Fruit fly (Drosophila melanogaster): ENCODE results near the gene Or88a.

The Or88a gene

dm6 chr3R:14122347-14122812, 13.1 kb downstream of the Or88a start, which contains the start of the genes Abi and twf:
TSS of gene Abi (minus strand) at chr3R:14122420.
TSS of gene twf (plus strand) at chr3R:14122654.
- peak; percentile 34 for TF ChIP-seq CG17801 (GFP tag; optimal IDR thresholded peaks at IDR 0.05; ENCODE audit: partially characterized antibody)

- peak; percentile 93 for TF ChIP-seq CG17801 (GFP tag; optimal IDR thresholded peaks at IDR 0.05; ENCODE audit: partially characterized antibody)
Observed at dm6 chr3R:14125479-14126121, 16.4 kb downstream of the Or88a start, which contains the start of the genes 140up and Polr2B. TSS of gene 140up (minus strand) at chr3R:14125548. TSS of gene Polr2B (plus strand) at chr3R:14125791.

DNA sequence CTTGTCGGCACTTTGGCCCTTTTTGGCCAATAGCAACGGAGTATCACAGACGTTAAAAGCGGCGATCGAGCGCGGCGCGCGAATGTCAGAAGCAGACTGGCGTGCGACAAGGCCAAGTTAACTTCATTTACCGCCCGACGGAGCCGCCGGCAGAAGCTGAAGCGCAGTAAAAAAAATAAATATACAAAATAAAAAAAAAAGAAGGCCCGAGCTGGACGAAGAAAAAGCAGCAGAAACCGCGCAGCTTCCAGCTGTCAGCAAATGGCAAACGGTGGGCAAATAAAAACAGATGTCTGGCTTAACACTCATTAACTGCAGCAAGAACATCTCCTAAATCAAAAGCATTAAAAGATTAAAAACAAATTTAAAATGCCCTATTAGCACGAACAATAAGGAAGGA, 22.7 kb downstream of the Or88a start, which contains the start of gene CG14356:
Gene CG14356, minus strand, starts transcription at position 101 of the 400 bp plus-strand sequence.
- TF ChIP-seq CG17801 (GFP tag; optimal IDR thresholded peaks at IDR 0.05; ENCODE audit: partially characterized antibody): no peak

dm6 chr3R:14140912-14141311, 31.7 kb downstream of the Or88a start:
- no peak for TF ChIP-seq CG17801 (GFP tag; optimal IDR thresholded peaks at IDR 0.05; ENCODE audit: partially characterized antibody)

DNA sequence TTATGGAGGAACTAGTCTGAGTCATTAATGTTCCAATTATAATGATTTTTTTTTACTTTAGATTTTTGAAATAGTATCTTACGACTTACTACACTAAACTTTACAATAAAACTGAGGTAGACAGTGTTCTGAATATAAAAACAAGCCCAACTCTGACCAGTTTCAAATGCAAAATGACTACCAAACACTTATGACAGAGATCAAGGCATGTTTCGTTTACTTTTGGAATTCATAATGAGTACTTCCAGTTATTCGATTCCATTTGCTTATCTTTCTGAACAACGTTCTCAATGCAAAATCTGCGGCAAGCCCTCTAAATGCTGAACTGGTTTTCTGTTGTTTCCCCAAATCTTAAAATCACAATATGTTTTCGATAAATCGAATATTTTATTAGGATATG, 42.6 kb downstream of the Or88a start, which contains the start of gene CG14355:
Gene CG14355, minus strand, starts transcription at position 101 of the 400 bp plus-strand sequence.
- no peak for TF ChIP-seq CG17801 (GFP tag; optimal IDR thresholded peaks at IDR 0.05; ENCODE audit: partially characterized antibody)

dm6 chr3R:14152550-14152949, 43.3 kb downstream of the Or88a start, which contains the start of gene CG42500:
TSS of gene CG42500 (minus strand) at chr3R:14152650.
- TF ChIP-seq CG17801 (GFP tag; optimal IDR thresholded peaks at IDR 0.05; ENCODE audit: partially characterized antibody): no peak

- no peak for TF ChIP-seq CG17801 (GFP tag; optimal IDR thresholded peaks at IDR 0.05; ENCODE audit: partially characterized antibody)
Observed at dm6 chr3R:14153729-14154128, 44.5 kb downstream of the Or88a start, which contains the start of gene Recs1. TSS of gene Recs1 (minus strand) at chr3R:14153829.

dm6 chr3R:14154341-14154740, 45.1 kb downstream of the Or88a start, which contains the start of gene CG44215:
TSS of gene CG44215 (minus strand) at chr3R:14154441.
- no peak for TF ChIP-seq CG17801 (GFP tag; optimal IDR thresholded peaks at IDR 0.05; ENCODE audit: partially characterized antibody)

- no peak for TF ChIP-seq CG17801 (GFP tag; optimal IDR thresholded peaks at IDR 0.05; ENCODE audit: partially characterized antibody)
Observed at dm6 chr3R:14157331-14157730, 48.1 kb downstream of the Or88a start, which contains the start of gene CG31533. TSS of gene CG31533 (minus strand) at chr3R:14157431.

DNA sequence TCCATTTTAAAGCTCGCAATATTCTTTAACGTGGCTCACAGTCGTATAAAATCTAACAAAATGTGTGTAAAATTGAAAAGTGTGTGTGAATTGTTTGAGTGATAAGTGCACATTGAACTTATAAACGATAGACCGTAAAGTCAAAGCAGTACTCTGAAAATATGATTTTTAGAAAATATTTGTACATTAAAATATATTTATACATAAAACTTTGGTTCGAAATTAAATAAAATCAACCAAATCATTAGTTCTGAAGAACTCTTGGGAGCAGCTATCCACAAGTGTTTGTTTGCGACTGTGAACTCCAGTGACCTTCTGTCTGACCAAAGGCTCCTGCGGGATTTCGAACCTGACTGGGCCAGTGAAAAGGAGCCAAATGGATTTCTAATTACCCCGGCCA, 50.9 kb downstream of the Or88a start, which contains the start of gene CG31327:
Gene CG31327, minus strand, starts transcription at position 101 of the 400 bp plus-strand sequence.
- no peak for TF ChIP-seq CG17801 (GFP tag; optimal IDR thresholded peaks at IDR 0.05; ENCODE audit: partially characterized antibody)

All from ovary, adult (tissue).